Worm (Caenorhabditis elegans): ENCODE data around the gene rrf-3.

The rrf-3 gene

DNA sequence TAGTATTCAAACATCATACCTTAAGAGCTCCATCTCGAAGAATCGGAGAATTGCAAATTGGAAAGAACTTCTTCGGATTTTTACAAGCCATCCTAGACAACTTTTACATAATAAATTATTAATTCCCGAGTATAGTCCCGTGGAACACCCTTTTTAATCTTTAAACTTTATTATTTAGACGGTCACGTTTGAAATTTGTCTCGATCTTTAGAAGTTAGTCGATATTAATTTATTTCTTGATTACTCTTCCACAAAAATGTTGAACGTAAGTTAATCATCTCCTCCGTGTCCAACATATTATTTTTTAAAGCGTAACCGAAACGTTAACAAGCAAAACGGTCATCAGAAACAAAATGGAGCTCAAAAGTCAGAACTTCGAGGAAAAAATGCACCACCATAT is 11.2 kb downstream of the rrf-3 start, which contains the start of the genes decr-1.3 and T05C12.1:
decr-1.3 (minus strand) TSS at position 101 of the 400 bp plus-strand sequence.
T05C12.1 (plus strand) TSS at position 232 of the 400 bp plus-strand sequence.
- TF ChIP-seq elt-1 (tag; optimal IDR thresholded peaks at IDR 0.05; ENCODE audit: borderline replicate concordance, insufficient read depth) (no peak), unc-120 (tag; optimal IDR thresholded peaks at IDR 0.05; ENCODE audit: poor library complexity, severe bottlenecking) (no peak), pha-4 (tag; optimal IDR thresholded peaks at IDR 0.05) (no peak), blmp-1 (tag; optimal IDR thresholded peaks at IDR 0.05) (no peak), flh-1 (GFP tag; optimal IDR thresholded peaks at IDR 0.05) (no peak), nhr-76 (tag; optimal IDR thresholded peaks at IDR 0.05) (no peak), nhr-2 (tag; optimal IDR thresholded peaks at IDR 0.05) (no peak), mls-2 (tag; optimal IDR thresholded peaks at IDR 0.05) (no peak), ceh-39 (tag; optimal IDR thresholded peaks at IDR 0.05) (no peak), hlh-1 (tag; optimal IDR thresholded peaks at IDR 0.05) (no peak), ztf-11 (tag; optimal IDR thresholded peaks at IDR 0.05) (no peak), nhr-28 (tag; optimal IDR thresholded peaks at IDR 0.05) (no peak), bed-3 (GFP tag; optimal IDR thresholded peaks at IDR 0.05) (no peak)

ce11 chrII:8174148-8174547 is 11.9 kb downstream of the rrf-3 start:
- TF ChIP-seq unc-39 (tag; optimal IDR thresholded peaks at IDR 0.05) (no peak), bed-3 (GFP tag; optimal IDR thresholded peaks at IDR 0.05) (no peak), zip-8 (tag; optimal IDR thresholded peaks at IDR 0.05) (no peak), cnd-1 (tag; optimal IDR thresholded peaks at IDR 0.05) (no peak), elt-3 (tag; optimal IDR thresholded peaks at IDR 0.05) (no peak), sptf-1 (tag; optimal IDR thresholded peaks at IDR 0.05) (no peak)

DNA sequence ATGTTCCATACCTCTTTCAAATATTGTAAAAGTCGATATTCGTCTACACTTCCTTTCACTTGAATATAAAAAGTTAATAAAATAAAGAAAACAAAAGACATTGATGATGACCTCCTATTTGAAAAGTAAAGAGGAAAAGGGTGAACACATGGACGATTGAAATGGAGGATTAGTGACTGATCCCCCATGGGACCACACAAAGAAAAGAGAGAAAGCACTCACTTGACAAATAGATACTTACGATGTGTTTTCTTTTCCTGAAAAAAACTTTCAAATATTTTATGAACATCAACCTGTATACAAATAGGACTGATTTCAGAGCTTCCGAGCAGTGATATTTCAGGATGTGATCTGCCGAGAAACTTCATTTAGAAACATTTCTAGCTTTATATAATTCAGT is 14.8 kb downstream of the rrf-3 start, which contains the start of gene acr-14:
acr-14 (minus strand) TSS at position 101 of the 400 bp plus-strand sequence.
- TF ChIP-seq mls-2 (tag; optimal IDR thresholded peaks at IDR 0.05) (no peak), cnd-1 (tag; optimal IDR thresholded peaks at IDR 0.05) (no peak), sptf-1 (tag; optimal IDR thresholded peaks at IDR 0.05) (no peak), ces-1 (GFP tag; optimal IDR thresholded peaks at IDR 0.05) (no peak), ham-2 (GFP tag; optimal IDR thresholded peaks at IDR 0.05) (no peak), ceh-43 (GFP tag; optimal IDR thresholded peaks at IDR 0.05) (no peak), nhr-12 (tag; optimal IDR thresholded peaks at IDR 0.05) (no peak), snpc-4 (tag; optimal IDR thresholded peaks at IDR 0.05) (no peak), unc-62 (GFP tag; optimal IDR thresholded peaks at IDR 0.05) (no peak), drap-1 (GFP tag; optimal IDR thresholded peaks at IDR 0.05) (no peak), lin-13 (tag; optimal IDR thresholded peaks at IDR 0.05) (no peak), sem-2 (GFP tag; optimal IDR thresholded peaks at IDR 0.05) (no peak), ztf-11 (tag; optimal IDR thresholded peaks at IDR 0.05) (no peak), blmp-1 (tag; optimal IDR thresholded peaks at IDR 0.05) (no peak), pha-4 (tag; optimal IDR thresholded peaks at IDR 0.05) (no peak)

ce11 chrII:8178614-8179013 is 16.3 kb downstream of the rrf-3 start:
- TF ChIP-seq ham-2 (GFP tag; optimal IDR thresholded peaks at IDR 0.05) (no peak), drap-1 (GFP tag; optimal IDR thresholded peaks at IDR 0.05) (no peak), blmp-1 (tag; optimal IDR thresholded peaks at IDR 0.05) (no peak), sptf-1 (tag; optimal IDR thresholded peaks at IDR 0.05) (no peak), nhr-12 (tag; optimal IDR thresholded peaks at IDR 0.05) (no peak), ztf-11 (tag; optimal IDR thresholded peaks at IDR 0.05) (no peak), zip-8 (tag; optimal IDR thresholded peaks at IDR 0.05) (no peak), ces-1 (GFP tag; optimal IDR thresholded peaks at IDR 0.05) (no peak), elt-1 (tag; optimal IDR thresholded peaks at IDR 0.05; ENCODE audit: borderline replicate concordance, insufficient read depth) (no peak), sem-2 (GFP tag; optimal IDR thresholded peaks at IDR 0.05) (no peak)

ce11 chrII:8180281-8180680 is 18.0 kb downstream of the rrf-3 start, which contains the start of gene T05C12.4:
Gene T05C12.4, minus strand, starts transcription at chrII:8180381.
- TF ChIP-seq mab-5 (tag; optimal IDR thresholded peaks at IDR 0.05), result no peak
- no peak for TF ChIP-seq lin-13 (tag; optimal IDR thresholded peaks at IDR 0.05)
- TF ChIP-seq ztf-11 (tag; optimal IDR thresholded peaks at IDR 0.05), result no peak
- TF ChIP-seq M03D4.4 (tag; optimal IDR thresholded peaks at IDR 0.05), result no peak
- TF ChIP-seq nhr-2 (tag; optimal IDR thresholded peaks at IDR 0.05), result no peak

- TF ChIP-seq nhr-76 (tag; optimal IDR thresholded peaks at IDR 0.05) (no peak), blmp-1 (tag; optimal IDR thresholded peaks at IDR 0.05) (no peak), mab-5 (tag; optimal IDR thresholded peaks at IDR 0.05) (no peak)
Measured at ce11 chrII:8181437-8181836, 19.2 kb downstream of the rrf-3 start, which contains the start of gene dylt-3. Gene dylt-3, plus strand, starts transcription at chrII:8181737.
